Fruit fly (Drosophila melanogaster) whole organism, pupa: ENCODE measurements around the gene CG6254.

Source experiments
- CG10348 ChIP-seq: fragments of 200-800 bp; sonication (Bioruptor generic); IDR thresholded peaks from 2 replicates; pipeline ENCODE4 v1.3.6; 2022; ENCODE audit warnings: missing biosample characterization, missing genetic modification characterization
- CG12605 ChIP-seq: fragments of 200-800 bp; sonication (Bioruptor generic); IDR thresholded peaks from 2 replicates; pipeline ENCODE4 v1.3.6; 2022; ENCODE audit warnings: missing biosample characterization, missing genetic modification characterization
- CG13204 ChIP-seq: fragments of 200-800 bp; sonication (Bioruptor generic); optimal IDR thresholded peaks from 2 replicates; lab custom pipeline; 2018; ENCODE audit warnings: missing biosample characterization, mild to moderate bottlenecking, missing genetic modification characterization, moderate library complexity
- CG14655 ChIP-seq: fragments of 200-800 bp; sonication (Bioruptor generic); optimal IDR thresholded peaks from 3 replicates; lab custom pipeline; 2017; ENCODE audit warnings: mild to moderate bottlenecking, missing biosample characterization, missing genetic modification reagents, missing genetic modification characterization
- CG15710 ChIP-seq: fragments of 200-800 bp; sonication (Bioruptor generic); optimal IDR thresholded peaks from 2 replicates; lab custom pipeline; 2018; ENCODE audit warnings: missing biosample characterization, mild to moderate bottlenecking, missing genetic modification characterization, moderate library complexity
- CG17806 ChIP-seq: fragments of 200-800 bp; sonication (Bioruptor generic); optimal IDR thresholded peaks from 2 replicates; lab custom pipeline; 2018; ENCODE audit warnings: missing biosample characterization, mild to moderate bottlenecking, missing genetic modification characterization, moderate library complexity
- CG32121 ChIP-seq: fragments of 200-800 bp; sonication (Bioruptor generic); IDR thresholded peaks from 2 replicates; pipeline ENCODE4 v1.3.6; 2022; ENCODE audit warnings: missing biosample characterization, missing genetic modification characterization
- CG34367 ChIP-seq: fragments of 200-800 bp; sonication (Bioruptor generic); optimal IDR thresholded peaks from 2 replicates; lab custom pipeline; 2018; ENCODE audit warnings: missing biosample characterization, mild to moderate bottlenecking, missing genetic modification characterization
- CG4496 ChIP-seq: fragments of 200-800 bp; sonication (Bioruptor generic); IDR thresholded peaks from 3 replicates; pipeline ENCODE4 v1.3.6; 2022; ENCODE audit warnings: missing biosample characterization, missing genetic modification characterization
- CG8159 ChIP-seq: fragments of 200-800 bp; sonication (Bioruptor generic); optimal IDR thresholded peaks from 3 replicates; lab custom pipeline; 2018; ENCODE audit warnings: missing biosample characterization, mild to moderate bottlenecking, missing genetic modification characterization, moderate library complexity
- CG8301 ChIP-seq: fragments of 200-800 bp; sonication (Bioruptor generic); optimal IDR thresholded peaks from 2 replicates; lab custom pipeline; 2018; ENCODE audit warnings: missing biosample characterization, mild to moderate bottlenecking, missing genetic modification characterization
- CG9948 ChIP-seq: fragments of 200-800 bp; sonication (Bioruptor generic); optimal IDR thresholded peaks from 2 replicates; lab custom pipeline; 2018; ENCODE audit warnings: missing biosample characterization, mild to moderate bottlenecking, missing genetic modification characterization, moderate library complexity
- D1 ChIP-seq: fragments of 200-800 bp; sonication (Bioruptor generic); optimal IDR thresholded peaks from 2 replicates; lab custom pipeline; 2018; ENCODE audit warnings: missing biosample characterization, mild to moderate bottlenecking, missing genetic modification characterization, moderate library complexity
- EcR ChIP-seq: fragments of 200-800 bp; sonication (Bioruptor generic); optimal IDR thresholded peaks from 3 replicates; lab custom pipeline; 2019; ENCODE audit warnings: missing biosample characterization, missing genetic modification characterization, mild to moderate bottlenecking, moderate library complexity, missing genetic modification reagents
- Ets98B ChIP-seq: fragments of 200-800 bp; sonication (Bioruptor generic); IDR thresholded peaks from 2 replicates; pipeline ENCODE4 v1.3.6; 2022; ENCODE audit warnings: missing biosample characterization, missing genetic modification characterization
- Pif1A ChIP-seq: fragments of 200-800 bp; sonication (Bioruptor generic); optimal IDR thresholded peaks from 3 replicates; lab custom pipeline; 2016; ENCODE audit warnings: missing biosample characterization, missing genetic modification characterization
- Pif1B ChIP-seq: fragments of 200-800 bp; sonication (Bioruptor generic); optimal IDR thresholded peaks from 3 replicates; lab custom pipeline; 2016; ENCODE audit warnings: missing biosample characterization, missing genetic modification characterization
- Snoo ChIP-seq: fragments of 200-800 bp; sonication (Bioruptor generic); optimal IDR thresholded peaks from 3 replicates; lab custom pipeline; 2017; ENCODE audit warnings: missing biosample characterization, mild to moderate bottlenecking, missing genetic modification characterization, inconsistent platforms
- fd96Ca ChIP-seq: fragments of 200-800 bp; sonication (Bioruptor generic); IDR thresholded peaks from 3 replicates; pipeline ENCODE4 v1.3.6; 2022; ENCODE audit warnings: missing biosample characterization, missing genetic modification characterization
- gl ChIP-seq: fragments of 200-800 bp; sonication (Bioruptor generic); optimal IDR thresholded peaks from 2 replicates; lab custom pipeline; 2018; ENCODE audit warnings: missing biosample characterization, mild to moderate bottlenecking, missing genetic modification characterization
- rn ChIP-seq: fragments of 200-800 bp; sonication (Bioruptor generic); IDR thresholded peaks from 2 replicates; pipeline ENCODE4 v1.3.6; 2022; ENCODE audit warnings: missing biosample characterization, missing genetic modification characterization

CG6254 gene

dm6 chr3R:10176927-10177511 is 15.9 kb upstream of the CG6254 start:
- no peak for TF ChIP-seq Snoo (tag; lab: Kevin White, UChicago)
- peak; percentile 65 for TF ChIP-seq CG15710 (tag; lab: Kevin White, UChicago)
- no peak for TF ChIP-seq EcR (GFP tag; lab: Kevin White, UChicago)
- no peak for TF ChIP-seq gl
- TF ChIP-seq CG4496 (GFP tag; lab: Robert Waterston, UW): no peak
- no peak for TF ChIP-seq D1 (tag; lab: Kevin White, UChicago)
- peak; percentile 32 for TF ChIP-seq Pif1A (GFP tag; lab: Kevin White, UChicago)
- TF ChIP-seq CG13204 (GFP tag; lab: Kevin White, UChicago): peak; percentile 1
- peak; percentile 8 for TF ChIP-seq CG8301 (tag; lab: Kevin White, UChicago)
- no peak for TF ChIP-seq fd96Ca
- peak; percentile 79 for TF ChIP-seq CG8159 (tag; lab: Kevin White, UChicago)
- TF ChIP-seq CG12605 (GFP tag; lab: Robert Waterston, UW): no peak
- TF ChIP-seq CG14655 (GFP tag; lab: Kevin White, UChicago): peak; percentile 53
- TF ChIP-seq CG32121 (GFP tag; lab: Robert Waterston, UW): no peak
- TF ChIP-seq rn: no peak
- TF ChIP-seq Ets98B (GFP tag; lab: Robert Waterston, UW): no peak
- peak; percentile 46 for TF ChIP-seq CG17806 (tag; lab: Kevin White, UChicago)
- peak; percentile 44 for TF ChIP-seq CG34367 (tag; lab: Kevin White, UChicago)
- TF ChIP-seq Pif1B: peak; percentile 28
- TF ChIP-seq CG10348 (GFP tag; lab: Robert Waterston, UW): no peak
- peak; percentile 46 for TF ChIP-seq CG9948 (tag; lab: Kevin White, UChicago)

- TF ChIP-seq CG9948 (tag; lab: Kevin White, UChicago): peak; percentile 86
- TF ChIP-seq CG34367 (tag; lab: Kevin White, UChicago): peak; percentile 81
- TF ChIP-seq fd96Ca: peak; percentile 94
- TF ChIP-seq EcR (GFP tag; lab: Kevin White, UChicago): peak; percentile 83
- peak; percentile 59 for TF ChIP-seq CG10348 (GFP tag; lab: Robert Waterston, UW)
- peak; percentile 90 for TF ChIP-seq CG8301 (tag; lab: Kevin White, UChicago)
- TF ChIP-seq Ets98B (GFP tag; lab: Robert Waterston, UW): peak; percentile 95
- peak; percentile 67; the same call in 1 of the 2 replicates for TF ChIP-seq rn
- TF ChIP-seq CG15710 (tag; lab: Kevin White, UChicago): peak; percentile 86
- peak; percentile 95 for TF ChIP-seq CG4496 (GFP tag; lab: Robert Waterston, UW)
- TF ChIP-seq Pif1B: peak; percentile 95
- TF ChIP-seq CG17806 (tag; lab: Kevin White, UChicago): peak; percentile 90
- TF ChIP-seq Snoo (tag; lab: Kevin White, UChicago): peak; percentile 93
- peak; percentile 90 for TF ChIP-seq CG14655 (GFP tag; lab: Kevin White, UChicago)
- TF ChIP-seq CG32121 (GFP tag; lab: Robert Waterston, UW): peak; percentile 95
- TF ChIP-seq D1 (tag; lab: Kevin White, UChicago): peak; percentile 94
- peak; percentile 91 for TF ChIP-seq CG8159 (tag; lab: Kevin White, UChicago)
- TF ChIP-seq CG13204 (GFP tag; lab: Kevin White, UChicago): peak; percentile 77
- peak; percentile 79 for TF ChIP-seq gl
- TF ChIP-seq Pif1A (GFP tag; lab: Kevin White, UChicago): peak; percentile 93
- TF ChIP-seq CG12605 (GFP tag; lab: Robert Waterston, UW): peak; percentile 86
- TF ChIP-seq, all 21 proteins: peak for 21
Observed at dm6 chr3R:10170356-10170876, 9.3 kb upstream of the CG6254 start, which contains the start of gene Best1. Gene Best1 (minus strand): TSS chr3R:10170487.

dm6 chr3R:10169124-10169766 is 8.1 kb upstream of the CG6254 start:
- TF ChIP-seq rn: no peak
- peak; percentile 73 for TF ChIP-seq EcR (GFP tag; lab: Kevin White, UChicago)
- TF ChIP-seq, all 21 proteins: peak for 1

- TF ChIP-seq Pif1B (peak; percentile 28), CG17806 (tag; lab: Kevin White, UChicago) (no peak), Ets98B (GFP tag; lab: Robert Waterston, UW) (peak; percentile 37; the same call in 1 of the 2 replicates), CG15710 (tag; lab: Kevin White, UChicago) (peak; percentile 52), Snoo (tag; lab: Kevin White, UChicago) (peak; percentile 44), CG4496 (GFP tag; lab: Robert Waterston, UW) (peak; percentile 45; the same call in 1 of the 3 replicates), gl (no peak), CG8301 (tag; lab: Kevin White, UChicago) (peak; percentile 30), CG14655 (GFP tag; lab: Kevin White, UChicago) (no peak), CG8159 (tag; lab: Kevin White, UChicago) (peak; percentile 58), Pif1A (GFP tag; lab: Kevin White, UChicago) (peak; percentile 59)
- TF ChIP-seq, all 21 proteins: peak for 8
Observed at dm6 chr3R:10168483-10169064, 7.4 kb upstream of the CG6254 start.

- TF ChIP-seq Pif1B (no peak), CG8301 (tag; lab: Kevin White, UChicago) (no peak), CG4496 (GFP tag; lab: Robert Waterston, UW) (no peak), fd96Ca (no peak), CG12605 (GFP tag; lab: Robert Waterston, UW) (no peak), CG14655 (GFP tag; lab: Kevin White, UChicago) (no peak), Snoo (tag; lab: Kevin White, UChicago) (no peak), gl (no peak), CG32121 (GFP tag; lab: Robert Waterston, UW) (no peak), CG9948 (tag; lab: Kevin White, UChicago) (no peak), CG17806 (tag; lab: Kevin White, UChicago) (no peak), D1 (tag; lab: Kevin White, UChicago) (no peak), CG8159 (tag; lab: Kevin White, UChicago) (no peak), CG34367 (tag; lab: Kevin White, UChicago) (no peak)
Observed at dm6 chr3R:10167280-10167679, 6.1 kb upstream of the CG6254 start.
